Fruit fly (Drosophila melanogaster): ENCODE measurements around the gene CG7768.

Gene CG7768

dm6 chr3L:14174197-14174596 is 43.8 kb upstream of the CG7768 start (continued):
- peak; percentile 84 for TF ChIP-seq CG2202 (tag; optimal IDR thresholded peaks at IDR 0.05)
- peak; percentile 43 for TF ChIP-seq D19A (tag; optimal IDR thresholded peaks at IDR 0.05)
- TF ChIP-seq CG18619 (GFP tag; optimal IDR thresholded peaks at IDR 0.05), result peak; percentile 91
- peak; percentile 90 for TF ChIP-seq CG17568 (GFP tag; optimal IDR thresholded peaks at IDR 0.05)
- no peak for TF ChIP-seq Usf (GFP tag; optimal IDR thresholded peaks at IDR 0.05)
- no peak for TF ChIP-seq cato (GFP tag; optimal IDR thresholded peaks at IDR 0.05; ENCODE audit: borderline replicate concordance)
- peak; percentile 37 for TF ChIP-seq psq (GFP tag; optimal IDR thresholded peaks at IDR 0.05)
- no peak for TF ChIP-seq NFAT (GFP tag; IDR thresholded peaks at IDR 0.05)
- TF ChIP-seq pb (GFP tag; optimal IDR thresholded peaks at IDR 0.05), result no peak
- TF ChIP-seq bbx (GFP tag; IDR thresholded peaks at IDR 0.05; ENCODE audit: partially characterized antibody), result no peak
- no peak for TF ChIP-seq Dad (GFP tag; optimal IDR thresholded peaks at IDR 0.05)
- TF ChIP-seq CG18262 (tag; optimal IDR thresholded peaks at IDR 0.05), result peak; percentile 54
- TF ChIP-seq zf30C (GFP tag; optimal IDR thresholded peaks at IDR 0.05), result no peak
- TF ChIP-seq CG33213 (GFP tag; optimal IDR thresholded peaks at IDR 0.05), result peak; percentile 40
- no peak for TF ChIP-seq CG17829 (tag; optimal IDR thresholded peaks at IDR 0.05)
- no peak for TF ChIP-seq HLHmδ (GFP tag; optimal IDR thresholded peaks at IDR 0.05)
- TF ChIP-seq ap (GFP tag; IDR thresholded peaks at IDR 0.05), result 0 out of 2 replicates have a peak, but pooled peaks have one; percentile 17
- no peak for TF ChIP-seq Lim3 (GFP tag; IDR thresholded peaks at IDR 0.05)
- peak; percentile 90 for TF ChIP-seq lab (GFP tag; optimal IDR thresholded peaks at IDR 0.05)
- TF ChIP-seq CG8924 (tag; optimal IDR thresholded peaks at IDR 0.05), result peak; percentile 74
- no peak for TF ChIP-seq CG12942 (GFP tag; optimal IDR thresholded peaks at IDR 0.05)
- TF ChIP-seq sd (tag; optimal IDR thresholded peaks at IDR 0.05), result peak; percentile 42
- TF ChIP-seq ind (GFP tag; optimal IDR thresholded peaks at IDR 0.05), result no peak
- TF ChIP-seq Sry-δ (GFP tag; optimal IDR thresholded peaks at IDR 0.05), result no peak
- peak; percentile 46 for TF ChIP-seq kah (GFP tag; optimal IDR thresholded peaks at IDR 0.05)
- no peak for TF ChIP-seq CHES-1-like (GFP tag; optimal IDR thresholded peaks at IDR 0.05)
- TF ChIP-seq CG4707 (GFP tag; optimal IDR thresholded peaks at IDR 0.05), result peak; percentile 80
- peak in 1 of 2 experiments; percentile 54 for TF ChIP-seq Eip74EF (GFP tag; optimal IDR thresholded peaks at IDR 0.05)
- peak; percentile 45 for TF ChIP-seq CG11398 (GFP tag; optimal IDR thresholded peaks at IDR 0.05)
- peak; percentile 82 for TF ChIP-seq grau (tag; optimal IDR thresholded peaks at IDR 0.05)
- no peak for TF ChIP-seq NC2β (GFP tag; optimal IDR thresholded peaks at IDR 0.05)
- peak; percentile 64 for TF ChIP-seq CG13775 (GFP tag; optimal IDR thresholded peaks at IDR 0.05)
- TF ChIP-seq scrt (GFP tag; optimal IDR thresholded peaks at IDR 0.05), result peak; percentile 56
- no peak for TF ChIP-seq pita (GFP tag; optimal IDR thresholded peaks at IDR 0.05)
- TF ChIP-seq usp (GFP tag; optimal IDR thresholded peaks at IDR 0.05), result no peak
- TF ChIP-seq Lpt (GFP tag; optimal IDR thresholded peaks at IDR 0.05), result no peak
- peak; percentile 0 for TF ChIP-seq shn (GFP tag; optimal IDR thresholded peaks at IDR 0.05)
- no peak for TF ChIP-seq btn (GFP tag; optimal IDR thresholded peaks at IDR 0.05)
- no peak for TF ChIP-seq CG18764 (GFP tag; optimal IDR thresholded peaks at IDR 0.05)
- TF ChIP-seq NfI (GFP tag; optimal IDR thresholded peaks at IDR 0.05), result peak; percentile 61
- TF ChIP-seq sob (GFP tag; IDR thresholded peaks at IDR 0.05), result peak; percentile 59; the same call in 1 of the 2 replicates
- peak; percentile 57; the same call in 2 of the 3 replicates for TF ChIP-seq CG17361 (GFP tag; IDR thresholded peaks at IDR 0.05)
- no peak for TF ChIP-seq CG2199 (GFP tag; IDR thresholded peaks at IDR 0.05)
- no peak for TF ChIP-seq ken (GFP tag; IDR thresholded peaks at IDR 0.05)
- TF ChIP-seq Dip3 (GFP tag; optimal IDR thresholded peaks at IDR 0.05), result no peak
- TF ChIP-seq abd-A (tag; optimal IDR thresholded peaks at IDR 0.05), result no peak
- no peak for TF ChIP-seq Drgx (GFP tag; IDR thresholded peaks at IDR 0.05)
- TF ChIP-seq fd96Cb (tag; optimal IDR thresholded peaks at IDR 0.05), result peak; percentile 39
- TF ChIP-seq Max (GFP tag; optimal IDR thresholded peaks at IDR 0.05), result peak; percentile 15
- peak; percentile 76 for TF ChIP-seq Sox100B (GFP tag; optimal IDR thresholded peaks at IDR 0.05)
- no peak for TF ChIP-seq CG16813 (GFP tag; IDR thresholded peaks at IDR 0.05; ENCODE audit: partially characterized antibody)

Measured in whole organism, embryonic.